Worm (Caenorhabditis elegans) whole organism, mixed stage, embryonic: ENCODE data around the gene C25D7.10.

ENCODE experiments used
- M03D4.4 ChIP-seq: sonication (generic microtip); optimal IDR thresholded peaks from 2 replicates; lab custom pipeline; 2017; ENCODE audit warnings: mild to moderate bottlenecking, missing genetic modification characterization, missing compliant biosample characterization
- bed-3 ChIP-seq: fragments of 200-800 bp; sonication (Bioruptor generic); optimal IDR thresholded peaks from 3 replicates; lab custom pipeline; 2018; ENCODE audit warnings: mild to moderate bottlenecking, missing genetic modification characterization, moderate library complexity, missing compliant biosample characterization
- blmp-1 ChIP-seq: fragments of 150-350 bp; optimal IDR thresholded peaks from 2 replicates; lab custom pipeline; 2014; ENCODE audit warnings: missing biosample characterization, missing genetic modification characterization
- ceh-39 ChIP-seq: fragments of 150-350 bp; optimal IDR thresholded peaks from 2 replicates; lab custom pipeline; 2014; ENCODE audit warnings: missing biosample characterization, missing genetic modification characterization
- ceh-43 ChIP-seq: fragments of 200-800 bp; sonication (Bioruptor generic); optimal IDR thresholded peaks from 2 replicates; lab custom pipeline; 2018; ENCODE audit warnings: mild to moderate bottlenecking, missing genetic modification characterization, moderate library complexity, missing compliant biosample characterization
- ceh-83 ChIP-seq: fragments of 200-800 bp; sonication (Bioruptor generic); optimal IDR thresholded peaks from 2 replicates; lab custom pipeline; 2018; ENCODE audit warnings: mild to moderate bottlenecking, missing genetic modification characterization, missing compliant biosample characterization
- ces-1 ChIP-seq: fragments of 150-350 bp; optimal IDR thresholded peaks from 2 replicates; lab custom pipeline; 2014; ENCODE audit warnings: missing biosample characterization, missing genetic modification reagents, missing genetic modification characterization
- cnd-1 ChIP-seq: fragments of 200-800 bp; sonication (Bioruptor generic); optimal IDR thresholded peaks from 2 replicates; lab custom pipeline; 2018; ENCODE audit warnings: mild to moderate bottlenecking, missing genetic modification characterization, missing compliant biosample characterization
- drap-1 ChIP-seq: fragments of 200-800 bp; sonication (Bioruptor generic); optimal IDR thresholded peaks from 3 replicates; lab custom pipeline; 2018; ENCODE audit warnings: mild to moderate bottlenecking, missing genetic modification characterization, missing compliant biosample characterization
- elt-1 ChIP-seq: sonication (generic microtip); optimal IDR thresholded peaks from 2 replicates; lab custom pipeline; 2017; ENCODE audit warnings: missing genetic modification characterization, mild to moderate bottlenecking, missing compliant biosample characterization, antibody characterized with exemption, moderate library complexity, borderline replicate concordance; ENCODE audit not compliant: insufficient read depth
- elt-3 ChIP-seq: fragments of 150-350 bp; optimal IDR thresholded peaks from 2 replicates; lab custom pipeline; 2014; ENCODE audit warnings: missing biosample characterization, missing genetic modification characterization
- flh-1 ChIP-seq: fragments of 200-800 bp; sonication (Bioruptor generic); optimal IDR thresholded peaks from 2 replicates; lab custom pipeline; 2018; ENCODE audit warnings: mild to moderate bottlenecking, missing genetic modification characterization, moderate library complexity, missing compliant biosample characterization
- ham-2 ChIP-seq: fragments of 200-800 bp; sonication (Bioruptor generic); optimal IDR thresholded peaks from 2 replicates; lab custom pipeline; 2018; ENCODE audit warnings: mild to moderate bottlenecking, missing genetic modification characterization, missing compliant biosample characterization
- hlh-1 ChIP-seq: fragments of 150-350 bp; optimal IDR thresholded peaks from 2 replicates; lab custom pipeline; 2014; ENCODE audit warnings: missing biosample characterization, missing genetic modification reagents, missing genetic modification characterization
- lin-13 ChIP-seq: fragments of 150-350 bp; optimal IDR thresholded peaks from 2 replicates; lab custom pipeline; 2014; ENCODE audit warnings: missing biosample characterization, missing genetic modification characterization
- lin-32 ChIP-seq: fragments of 200-800 bp; sonication (Bioruptor generic); optimal IDR thresholded peaks from 2 replicates; lab custom pipeline; 2018; ENCODE audit warnings: mild to moderate bottlenecking, missing genetic modification characterization, missing compliant biosample characterization
- lsy-2 ChIP-seq: fragments of 150-350 bp; optimal IDR thresholded peaks from 2 replicates; lab custom pipeline; 2014; ENCODE audit warnings: missing biosample characterization, missing genetic modification characterization
- mab-5 ChIP-seq: fragments of 150-350 bp; optimal IDR thresholded peaks from 2 replicates; lab custom pipeline; 2014; ENCODE audit warnings: missing biosample characterization, missing genetic modification characterization
- mep-1 ChIP-seq: fragments of 150-350 bp; optimal IDR thresholded peaks from 2 replicates; lab custom pipeline; 2017; ENCODE audit warnings: missing biosample characterization, missing genetic modification reagents, missing genetic modification characterization, inconsistent platforms
- mls-2 ChIP-seq: sonication (generic microtip); optimal IDR thresholded peaks from 2 replicates; lab custom pipeline; 2016; ENCODE audit warnings: mild to moderate bottlenecking, missing genetic modification characterization, moderate library complexity, missing compliant biosample characterization
- nhr-12 ChIP-seq: fragments of 150-350 bp; optimal IDR thresholded peaks from 2 replicates; lab custom pipeline; 2014; ENCODE audit warnings: missing biosample characterization, missing genetic modification characterization
- nhr-2 ChIP-seq: fragments of 150-350 bp; optimal IDR thresholded peaks from 2 replicates; lab custom pipeline; 2014; ENCODE audit warnings: missing biosample characterization, missing genetic modification characterization
- nhr-237 ChIP-seq: fragments of 150-350 bp; optimal IDR thresholded peaks from 2 replicates; lab custom pipeline; 2014; ENCODE audit warnings: missing biosample characterization, missing genetic modification characterization
- nhr-28 ChIP-seq: fragments of 150-350 bp; optimal IDR thresholded peaks from 2 replicates; lab custom pipeline; 2014; ENCODE audit warnings: missing biosample characterization, missing genetic modification characterization
- nhr-76 ChIP-seq: sonication (generic microtip); optimal IDR thresholded peaks from 2 replicates; lab custom pipeline; 2017; ENCODE audit warnings: missing biosample characterization, missing genetic modification characterization
- pha-4 ChIP-seq: fragments of 150-350 bp; optimal IDR thresholded peaks from 2 replicates; lab custom pipeline; 2018; ENCODE audit warnings: missing biosample characterization, missing genetic modification reagents, missing genetic modification characterization
- sem-2 ChIP-seq: fragments of 200-800 bp; sonication (Bioruptor generic); optimal IDR thresholded peaks from 2 replicates; lab custom pipeline; 2018; ENCODE audit warnings: mild to moderate bottlenecking, missing genetic modification characterization, missing compliant biosample characterization
- snpc-4 ChIP-seq: fragments of 150-350 bp; optimal IDR thresholded peaks from 2 replicates; lab custom pipeline; 2014; ENCODE audit warnings: missing biosample characterization, missing genetic modification characterization
- sptf-1 ChIP-seq: sonication (generic microtip); optimal IDR thresholded peaks from 2 replicates; lab custom pipeline; 2017; ENCODE audit warnings: mild to moderate bottlenecking, missing genetic modification characterization, moderate library complexity, missing compliant biosample characterization
- tbx-8 ChIP-seq: fragments of 200-800 bp; sonication (Bioruptor generic); optimal IDR thresholded peaks from 2 replicates; lab custom pipeline; 2018; ENCODE audit warnings: mild to moderate bottlenecking, missing genetic modification characterization, moderate library complexity, missing compliant biosample characterization
- unc-120 ChIP-seq: sonication (generic microtip); optimal IDR thresholded peaks from 2 replicates; lab custom pipeline; 2017; ENCODE audit warnings: missing genetic modification characterization, missing compliant biosample characterization; ENCODE audit not compliant: poor library complexity, severe bottlenecking
- unc-39 ChIP-seq: fragments of 150-350 bp; optimal IDR thresholded peaks from 2 replicates; lab custom pipeline; 2014; ENCODE audit warnings: missing biosample characterization, missing genetic modification characterization
- unc-62 ChIP-seq: fragments of 150-350 bp; optimal IDR thresholded peaks from 2 replicates; lab custom pipeline; 2014; ENCODE audit warnings: missing biosample characterization, missing genetic modification reagents, missing genetic modification characterization
- zip-8 ChIP-seq: fragments of 150-350 bp; optimal IDR thresholded peaks from 2 replicates; lab custom pipeline; 2014; ENCODE audit warnings: missing biosample characterization, missing genetic modification characterization
- ztf-11 ChIP-seq: fragments of 150-350 bp; optimal IDR thresholded peaks from 2 replicates; lab custom pipeline; 2014; ENCODE audit warnings: missing biosample characterization, missing genetic modification characterization

C25D7.10 gene

DNA sequence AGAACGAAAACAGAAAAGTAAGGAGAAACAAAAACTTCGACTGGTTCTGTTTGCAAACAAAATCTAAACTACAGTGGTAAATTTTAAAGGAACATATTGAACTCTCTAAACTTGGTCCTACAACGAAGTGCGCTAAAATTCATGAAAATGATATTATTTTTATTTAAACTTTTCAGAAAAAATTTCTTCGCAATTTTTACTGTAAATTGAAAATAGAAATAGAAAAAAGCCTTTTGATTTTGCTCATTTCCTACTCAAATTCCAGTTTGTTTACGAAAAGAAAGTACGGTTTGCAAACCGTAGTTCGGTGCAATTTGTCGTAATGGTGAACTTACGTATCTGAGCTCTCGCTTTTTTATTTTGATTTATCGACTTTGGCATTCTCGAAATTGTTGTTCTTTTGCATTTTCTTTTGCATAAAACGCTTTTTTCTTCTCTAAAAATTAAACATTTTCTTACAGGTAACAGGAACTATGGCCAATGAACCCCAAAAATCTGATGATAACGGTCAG is 1.4 kb upstream of the C25D7.10 start, which contains the start of gene otub-1:
Gene otub-1 (plus strand): TSS at position 462 of the 512 bp plus-strand sequence.
- TF ChIP-seq lsy-2 (tag; lab: Kevin White, UChicago): no peak
- TF ChIP-seq elt-3 (tag; lab: Kevin White, UChicago): no peak
- TF ChIP-seq bed-3: no peak
- TF ChIP-seq ces-1 (GFP tag; lab: Kevin White, UChicago): no peak
- TF ChIP-seq ham-2 (GFP tag; lab: Kevin White, UChicago): no peak
- TF ChIP-seq mep-1 (tag; lab: Kevin White, UChicago): no peak
- no peak for TF ChIP-seq drap-1
- no peak for TF ChIP-seq ceh-39 (tag; lab: Kevin White, UChicago)

DNA sequence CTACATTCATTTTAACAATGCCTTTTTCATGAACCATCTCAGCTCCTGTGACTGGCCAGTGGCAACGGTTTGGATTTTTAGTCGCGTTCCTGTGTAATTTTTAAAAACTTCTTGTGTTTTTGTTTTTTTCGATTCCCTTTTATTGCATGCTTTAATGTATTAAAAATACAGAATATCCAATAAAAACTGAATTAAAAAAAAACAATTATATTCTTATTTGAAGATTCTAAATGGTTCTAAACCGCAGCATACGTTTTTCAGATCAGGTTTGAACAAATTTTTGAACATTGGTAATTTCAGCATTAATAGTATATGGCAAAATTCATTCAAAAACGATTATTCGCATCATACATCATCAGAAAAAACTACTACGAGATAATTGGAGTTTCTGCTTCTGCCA is 1.1 kb downstream of the C25D7.10 start, which contains the start of gene dnj-3:
Gene dnj-3 (plus strand): TSS at position 301 of the 400 bp plus-strand sequence.
- no peak for TF ChIP-seq sem-2 (GFP tag; lab: Kevin White, UChicago)
- no peak for TF ChIP-seq ham-2 (GFP tag; lab: Kevin White, UChicago)
- no peak for TF ChIP-seq elt-1 (tag; lab: Kevin White, UChicago)
- no peak for TF ChIP-seq nhr-2 (tag; lab: Kevin White, UChicago)
- no peak for TF ChIP-seq sptf-1
- TF ChIP-seq lin-13 (tag; lab: Kevin White, UChicago): no peak
- TF ChIP-seq ceh-83 (GFP tag; lab: Kevin White, UChicago): no peak
- no peak for TF ChIP-seq ceh-43 (GFP tag; lab: Kevin White, UChicago)
- no peak for TF ChIP-seq tbx-8 (GFP tag; lab: Kevin White, UChicago)
- TF ChIP-seq snpc-4: no peak
- TF ChIP-seq unc-39: no peak
- TF ChIP-seq nhr-12 (tag; lab: Kevin White, UChicago): no peak
- no peak for TF ChIP-seq mab-5
- no peak for TF ChIP-seq ztf-11
- TF ChIP-seq hlh-1 (tag; lab: Kevin White, UChicago): no peak
- TF ChIP-seq M03D4.4: no peak
- no peak for TF ChIP-seq bed-3

DNA sequence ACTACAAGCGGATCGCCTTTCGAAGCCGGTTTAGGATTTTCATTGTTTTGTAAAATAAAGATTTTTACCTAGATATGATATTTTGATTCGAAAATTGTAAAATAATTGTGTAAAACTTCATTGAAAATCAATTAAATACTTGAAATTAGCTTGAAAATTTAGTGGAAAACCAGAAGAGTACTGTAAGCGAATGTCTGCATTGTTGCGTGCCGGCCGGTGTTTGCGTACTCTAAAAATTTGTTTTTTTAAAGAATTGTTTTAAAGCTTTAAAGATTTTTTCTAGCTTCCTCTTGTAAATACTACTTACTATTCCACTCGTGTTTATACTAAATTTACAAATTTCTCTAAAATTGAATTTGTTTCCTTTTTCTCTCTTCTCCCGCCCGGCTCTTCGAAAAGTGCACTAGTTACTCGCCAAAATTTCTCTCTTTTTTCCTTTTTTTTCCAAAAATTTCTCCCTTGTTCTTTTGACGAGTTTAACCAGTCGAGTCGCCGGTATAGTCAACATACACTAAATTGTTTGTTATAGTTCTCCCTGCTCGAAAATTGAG is 2.2 kb downstream of the C25D7.10 start:
- TF ChIP-seq lsy-2 (tag; lab: Kevin White, UChicago) (peak; percentile 82), ces-1 (GFP tag; lab: Kevin White, UChicago) (peak; percentile 87), cnd-1 (no peak), lin-13 (tag; lab: Kevin White, UChicago) (no peak)

DNA sequence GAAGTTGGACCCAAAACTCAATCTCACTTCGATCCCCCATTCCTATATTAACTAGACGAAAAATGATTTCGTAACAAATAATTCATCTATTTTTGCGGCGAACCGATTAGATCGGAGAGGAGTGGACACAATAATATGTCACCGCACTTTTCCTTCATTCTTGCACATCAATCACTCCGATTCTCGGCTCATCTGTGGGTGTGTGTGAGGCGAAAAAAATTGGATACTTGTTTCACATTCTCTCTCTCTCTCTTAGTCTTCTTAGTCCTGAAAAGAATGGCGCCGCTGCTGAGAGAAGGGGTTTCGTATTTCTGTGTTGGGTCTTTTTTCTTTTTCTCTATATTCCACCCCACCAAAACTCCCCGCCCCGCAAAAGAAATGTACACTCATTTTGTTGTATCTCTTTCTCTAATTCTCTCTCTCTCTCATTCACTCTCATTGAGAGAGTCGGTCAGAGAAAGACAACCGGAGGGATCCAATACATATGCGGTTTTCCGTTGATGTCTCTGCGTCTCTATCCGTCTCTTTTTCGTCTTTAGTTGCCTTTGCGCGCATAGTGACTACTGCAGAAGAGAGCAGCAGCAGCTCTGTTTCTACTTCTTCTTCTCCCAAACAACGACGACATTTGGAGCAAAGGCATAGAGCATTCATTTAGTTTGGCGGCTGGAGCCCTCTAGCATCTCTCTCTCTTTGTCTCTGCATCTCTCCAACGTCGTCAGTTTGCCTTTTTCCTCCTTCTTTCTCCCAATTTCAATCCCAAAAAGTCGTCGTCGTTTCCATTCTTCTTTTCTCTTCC is 3.9 kb downstream of the C25D7.10 start, which contains the start of gene unc-76:
Gene unc-76 (plus strand): TSS at position 746 of the 796 bp plus-strand sequence.
- TF ChIP-seq ham-2 (GFP tag; lab: Kevin White, UChicago) (no peak), elt-1 (tag; lab: Kevin White, UChicago) (no peak), ceh-39 (tag; lab: Kevin White, UChicago) (peak; percentile 65), sem-2 (GFP tag; lab: Kevin White, UChicago) (no peak), mab-5 (no peak), cnd-1 (peak; percentile 26), lin-32 (GFP tag; lab: Kevin White, UChicago) (no peak), lin-13 (tag; lab: Kevin White, UChicago) (no peak), ceh-83 (GFP tag; lab: Kevin White, UChicago) (no peak), zip-8 (tag; lab: Kevin White, UChicago) (no peak), sptf-1 (peak; percentile 35), snpc-4 (no peak), mep-1 (tag; lab: Kevin White, UChicago) (peak; percentile 44), ztf-11 (no peak), hlh-1 (tag; lab: Kevin White, UChicago) (peak; percentile 62), ces-1 (GFP tag; lab: Kevin White, UChicago) (peak; percentile 91), nhr-2 (tag; lab: Kevin White, UChicago) (peak; percentile 39), unc-120 (peak; percentile 99), nhr-76 (tag; lab: Kevin White, UChicago) (no peak), pha-4 (tag; lab: Kevin White, UChicago) (peak; percentile 79), mls-2 (tag; lab: Kevin White, UChicago) (peak; percentile 57), M03D4.4 (no peak), drap-1 (peak; percentile 80), nhr-12 (tag; lab: Kevin White, UChicago) (no peak), nhr-28 (tag; lab: Kevin White, UChicago) (no peak), unc-39 (no peak), bed-3 (no peak), blmp-1 (tag; lab: Kevin White, UChicago) (no peak), unc-62 (GFP tag; lab: Kevin White, UChicago) (peak; percentile 94), tbx-8 (GFP tag; lab: Kevin White, UChicago) (no peak), nhr-237 (tag; lab: Kevin White, UChicago) (peak; percentile 60), ceh-43 (GFP tag; lab: Kevin White, UChicago) (no peak), lsy-2 (tag; lab: Kevin White, UChicago) (peak; percentile 52), elt-3 (tag; lab: Kevin White, UChicago) (no peak), flh-1 (GFP tag; lab: Kevin White, UChicago) (no peak)
